Worm (Caenorhabditis elegans) whole organism, L1 larva: Measurements from ENCODE around the gene tes-1.

Source experiments
- ama-1 ChIP-seq: fragments of 150-350 bp; optimal IDR thresholded peaks from 2 replicates; lab custom pipeline; 2014
- fkh-10 ChIP-seq: sonication (generic microtip); optimal IDR thresholded peaks from 2 replicates; lab custom pipeline; 2017; ENCODE audit warnings: missing biosample characterization, missing genetic modification reagents, missing genetic modification characterization
- fkh-4 ChIP-seq: sonication (generic microtip); optimal IDR thresholded peaks from 2 replicates; lab custom pipeline; 2016; ENCODE audit warnings: missing compliant biosample characterization, missing genetic modification characterization, borderline replicate concordance
- nhr-20 ChIP-seq: sonication (generic microtip); optimal IDR thresholded peaks from 2 replicates; lab custom pipeline; 2016; ENCODE audit warnings: mild to moderate bottlenecking, missing genetic modification characterization, missing compliant biosample characterization
- nhr-76 ChIP-seq: sonication (generic microtip); optimal IDR thresholded peaks from 2 replicates; lab custom pipeline; 2017; ENCODE audit warnings: missing biosample characterization, missing genetic modification characterization
- pqm-1 ChIP-seq: sonication (generic microtip); optimal IDR thresholded peaks from 3 replicates; lab custom pipeline; 2017; ENCODE audit warnings: missing biosample characterization, missing genetic modification characterization
- snu-23 ChIP-seq: sonication (generic microtip); optimal IDR thresholded peaks from 2 replicates; lab custom pipeline; 2016; ENCODE audit warnings: missing genetic modification characterization, missing compliant biosample characterization
- unc-86 ChIP-seq: sonication (generic microtip); optimal IDR thresholded peaks from 2 replicates; lab custom pipeline; 2016; ENCODE audit warnings: missing genetic modification characterization, missing compliant biosample characterization

ce11 chrIV:7467170-7467569 is 15.9 kb upstream of the tes-1 start:
- TF ChIP-seq snu-23 (GFP tag; lab: Kevin White, UChicago) = no peak
- no peak for TF ChIP-seq fkh-10 (GFP tag; lab: Kevin White, UChicago)
- TF ChIP-seq ama-1 = no peak
- no peak for TF ChIP-seq pqm-1 (tag; lab: Kevin White, UChicago)
- no peak for TF ChIP-seq nhr-76
- no peak for TF ChIP-seq fkh-4 (tag; lab: Kevin White, UChicago)
- TF ChIP-seq nhr-20 (tag; lab: Kevin White, UChicago) = no peak
- no peak for TF ChIP-seq unc-86
